Fruit fly (Drosophila melanogaster) whole organism, prepupa: ENCODE results near the gene Pgm1.

Experiments
- CG10631 ChIP-seq: fragments of 200-800 bp; sonication (Bioruptor generic); optimal IDR thresholded peaks from 2 replicates; lab custom pipeline; 2016; ENCODE audit warnings: missing biosample characterization, missing genetic modification characterization
- CG11294 ChIP-seq: fragments of 200-800 bp; sonication (Bioruptor generic); IDR thresholded peaks from 2 replicates; pipeline ENCODE4 v1.3.6; 2022; ENCODE audit warnings: missing biosample characterization, missing genetic modification characterization
- CG11902 ChIP-seq: fragments of 200-800 bp; sonication (Bioruptor generic); optimal IDR thresholded peaks from 3 replicates; lab custom pipeline; 2016; ENCODE audit warnings: missing biosample characterization, missing genetic modification characterization
- CG1621 ChIP-seq: fragments of 200-800 bp; sonication (Bioruptor generic); optimal IDR thresholded peaks from 3 replicates; lab custom pipeline; 2018; ENCODE audit warnings: missing biosample characterization, mild to moderate bottlenecking, missing genetic modification characterization
- CG16779 ChIP-seq: fragments of 200-800 bp; sonication (Bioruptor generic); optimal IDR thresholded peaks from 3 replicates; lab custom pipeline; 2017; ENCODE audit warnings: missing biosample characterization, mild to moderate bottlenecking, missing genetic modification characterization
- CG31627 ChIP-seq: fragments of 200-800 bp; sonication (Bioruptor generic); optimal IDR thresholded peaks from 3 replicates; lab custom pipeline; 2016; ENCODE audit warnings: missing biosample characterization, missing genetic modification characterization
- CG32006 ChIP-seq: fragments of 200-800 bp; sonication (Bioruptor generic); optimal IDR thresholded peaks from 3 replicates; lab custom pipeline; 2017; ENCODE audit warnings: missing biosample characterization, mild to moderate bottlenecking, missing genetic modification characterization
- CG34406 ChIP-seq: fragments of 200-800 bp; sonication (Bioruptor generic); optimal IDR thresholded peaks from 3 replicates; lab custom pipeline; 2016; ENCODE audit warnings: missing biosample characterization, missing genetic modification characterization
- CG3919 ChIP-seq: fragments of 200-800 bp; sonication (Bioruptor generic); optimal IDR thresholded peaks from 3 replicates; lab custom pipeline; 2016; ENCODE audit warnings: missing biosample characterization, missing genetic modification characterization
- CG4318 ChIP-seq: fragments of 200-800 bp; sonication (Bioruptor generic); optimal IDR thresholded peaks from 3 replicates; lab custom pipeline; 2017; ENCODE audit warnings: missing biosample characterization, mild to moderate bottlenecking, missing genetic modification characterization
- CG6163 ChIP-seq: fragments of 200-800 bp; sonication (Bioruptor generic); IDR thresholded peaks from 3 replicates; pipeline ENCODE4 v1.3.6; 2022; ENCODE audit warnings: missing biosample characterization, missing genetic modification characterization
- CG6276 ChIP-seq: fragments of 200-800 bp; sonication (Bioruptor generic); optimal IDR thresholded peaks from 2 replicates; lab custom pipeline; 2017; ENCODE audit warnings: missing biosample characterization, mild to moderate bottlenecking, missing genetic modification characterization
- CG6792 ChIP-seq: fragments of 200-800 bp; sonication (Bioruptor generic); optimal IDR thresholded peaks from 3 replicates; lab custom pipeline; 2016; ENCODE audit warnings: missing biosample characterization, missing genetic modification characterization
- CG6808 ChIP-seq: fragments of 200-800 bp; sonication (Bioruptor generic); optimal IDR thresholded peaks from 3 replicates; lab custom pipeline; 2017; ENCODE audit warnings: missing biosample characterization, missing genetic modification characterization, mild to moderate bottlenecking, moderate library complexity, missing genetic modification reagents
- CG6854 ChIP-seq: fragments of 200-800 bp; sonication (Bioruptor generic); optimal IDR thresholded peaks from 2 replicates; lab custom pipeline; 2017; ENCODE audit warnings: missing biosample characterization, mild to moderate bottlenecking, missing genetic modification characterization
- CG7368 ChIP-seq: fragments of 200-800 bp; sonication (Bioruptor generic); optimal IDR thresholded peaks from 3 replicates; lab custom pipeline; 2016; ENCODE audit warnings: missing biosample characterization, missing genetic modification characterization
- CG8319 ChIP-seq: fragments of 200-800 bp; sonication (Bioruptor generic); optimal IDR thresholded peaks from 3 replicates; lab custom pipeline; 2016; ENCODE audit warnings: missing biosample characterization, missing genetic modification characterization
- CG9139 ChIP-seq: fragments of 200-800 bp; sonication (Bioruptor generic); optimal IDR thresholded peaks from 3 replicates; lab custom pipeline; 2017; ENCODE audit warnings: missing biosample characterization, mild to moderate bottlenecking, missing genetic modification characterization
- Eip78C ChIP-seq: fragments of 200-800 bp; sonication (Bioruptor generic); peaks from one replicate; lab custom pipeline; 2016; ENCODE audit warnings: missing biosample characterization, missing genetic modification characterization
- Gug ChIP-seq: fragments of 200-800 bp; sonication (Bioruptor generic); IDR thresholded peaks from 2 replicates; pipeline ENCODE4 v1.3.6; 2022; ENCODE audit warnings: missing biosample characterization, missing genetic modification characterization
- Hr38 ChIP-seq: sonication (Bioruptor generic); optimal IDR thresholded peaks from 2 replicates; lab custom pipeline; 2016; ENCODE audit warnings: missing biosample characterization, missing genetic modification characterization
- Hr39 ChIP-seq: fragments of 200-800 bp; sonication (Bioruptor generic); optimal IDR thresholded peaks from 2 replicates; lab custom pipeline; 2016; ENCODE audit warnings: missing biosample characterization, missing genetic modification characterization
- Hr4 ChIP-seq: fragments of 200-800 bp; sonication (Bioruptor generic); optimal IDR thresholded peaks from 3 replicates; lab custom pipeline; 2016; ENCODE audit warnings: missing biosample characterization, missing genetic modification characterization
- Lpt ChIP-seq: fragments of 200-800 bp; sonication (Bioruptor generic); optimal IDR thresholded peaks from 3 replicates; lab custom pipeline; 2016; ENCODE audit warnings: missing biosample characterization, missing genetic modification characterization
- Met ChIP-seq: fragments of 200-800 bp; sonication (Bioruptor generic); optimal IDR thresholded peaks from 3 replicates; lab custom pipeline; 2016; ENCODE audit warnings: missing biosample characterization, missing genetic modification characterization
- OdsH ChIP-seq: fragments of 200-800 bp; sonication (Bioruptor generic); optimal IDR thresholded peaks from 3 replicates; lab custom pipeline; 2016; ENCODE audit warnings: missing biosample characterization, missing genetic modification characterization
- Smox ChIP-seq: fragments of 200-800 bp; sonication (Bioruptor generic); optimal IDR thresholded peaks from 3 replicates; lab custom pipeline; 2016; ENCODE audit warnings: missing biosample characterization, missing genetic modification characterization
- Sox14 ChIP-seq: fragments of 200-800 bp; sonication (Bioruptor generic); optimal IDR thresholded peaks from 3 replicates; lab custom pipeline; 2016; ENCODE audit warnings: missing biosample characterization, missing genetic modification characterization
- Sox15 ChIP-seq: fragments of 200-800 bp; sonication (Bioruptor generic); optimal IDR thresholded peaks from 3 replicates; lab custom pipeline; 2016; ENCODE audit warnings: missing biosample characterization, missing genetic modification characterization
- acj6 ChIP-seq: fragments of 200-800 bp; sonication (Bioruptor generic); optimal IDR thresholded peaks from 3 replicates; lab custom pipeline; 2016; ENCODE audit warnings: missing biosample characterization, missing genetic modification characterization
- dac ChIP-seq: fragments of 200-800 bp; sonication (Bioruptor generic); optimal IDR thresholded peaks from 2 replicates; lab custom pipeline; 2017; ENCODE audit warnings: missing biosample characterization, mild to moderate bottlenecking, missing genetic modification characterization
- dsx ChIP-seq: fragments of 200-800 bp; optimal IDR thresholded peaks from 3 replicates; lab custom pipeline; 2019; ENCODE audit warnings: missing biosample characterization, mild to moderate bottlenecking, missing genetic modification characterization, moderate library complexity; ENCODE audit not compliant: poor library complexity, severe bottlenecking
- eg ChIP-seq: fragments of 200-800 bp; sonication (Bioruptor generic); IDR thresholded peaks from 3 replicates; pipeline ENCODE4 v1.3.6; 2022; ENCODE audit warnings: missing biosample characterization, missing genetic modification characterization
- fd85E ChIP-seq: fragments of 200-800 bp; sonication (Bioruptor generic); optimal IDR thresholded peaks from 3 replicates; lab custom pipeline; 2016; ENCODE audit warnings: missing biosample characterization, missing genetic modification characterization
- pdm3 ChIP-seq: fragments of 200-800 bp; sonication (Bioruptor generic); optimal IDR thresholded peaks from 3 replicates; lab custom pipeline; 2016; ENCODE audit warnings: missing biosample characterization, missing genetic modification characterization
- spab ChIP-seq: fragments of 200-800 bp; sonication (Bioruptor generic); optimal IDR thresholded peaks from 2 replicates; lab custom pipeline; 2017; ENCODE audit warnings: missing biosample characterization, mild to moderate bottlenecking, missing genetic modification characterization, missing genetic modification reagents
- svp ChIP-seq: fragments of 200-800 bp; sonication (Bioruptor generic); peaks from one replicate; lab custom pipeline; 2016; ENCODE audit warnings: missing biosample characterization, missing genetic modification characterization
- vri ChIP-seq: fragments of 200-800 bp; sonication (Bioruptor generic); optimal IDR thresholded peaks from 3 replicates; lab custom pipeline; 2016; ENCODE audit warnings: missing biosample characterization, mild to moderate bottlenecking, missing genetic modification characterization

Pgm1 gene

dm6 chr3L:16160420-16161069 is 32.2 kb upstream of the Pgm1 start (continued):
- no peak; the same call in 2 of the 3 replicates for TF ChIP-seq eg
- TF ChIP-seq CG34406 (GFP tag; lab: Kevin White, UChicago), result peak; percentile 12
- no peak for TF ChIP-seq dsx
- no peak for TF ChIP-seq Hr38 (GFP tag; lab: Kevin White, UChicago)
- peak; percentile 39 for TF ChIP-seq acj6 (GFP tag; lab: Kevin White, UChicago)
- TF ChIP-seq pdm3 (GFP tag; lab: Kevin White, UChicago), result peak; percentile 53
- TF ChIP-seq CG11294 (GFP tag; lab: Robert Waterston, UW), result no peak
- TF ChIP-seq Sox14 (GFP tag; lab: Kevin White, UChicago), result peak; percentile 32
- peak; percentile 68 for TF ChIP-seq CG32006
- no peak for TF ChIP-seq fd85E (GFP tag; lab: Kevin White, UChicago)
- TF ChIP-seq CG31627 (GFP tag; lab: Kevin White, UChicago), result peak; percentile 28
- no peak for TF ChIP-seq CG6163 (GFP tag; lab: Robert Waterston, UW)
- no peak for TF ChIP-seq CG11902 (GFP tag; lab: Kevin White, UChicago)
- peak; percentile 32 for TF ChIP-seq Hr39 (GFP tag; lab: Kevin White, UChicago)
- TF ChIP-seq Gug, result 0 out of 2 replicates have a peak, but pooled peaks have one; percentile 17
- no peak for TF ChIP-seq CG9139
- no peak for TF ChIP-seq Sox15 (GFP tag; lab: Kevin White, UChicago)
- TF ChIP-seq CG10631 (GFP tag; lab: Kevin White, UChicago), result peak; percentile 46
- peak; percentile 44 for TF ChIP-seq OdsH (GFP tag; lab: Kevin White, UChicago)
- no peak for TF ChIP-seq CG8319
- TF ChIP-seq CG1621 (tag; lab: Kevin White, UChicago), result no peak
- peak; percentile 31 for TF ChIP-seq Met (GFP tag; lab: Kevin White, UChicago)
- no peak for TF ChIP-seq Lpt (GFP tag; lab: Kevin White, UChicago)
- TF ChIP-seq dac, result no peak
- no peak for TF ChIP-seq vri (GFP tag; lab: Kevin White, UChicago)

- TF ChIP-seq CG7368, result no peak
- TF ChIP-seq Sox15 (GFP tag; lab: Kevin White, UChicago), result no peak
- TF ChIP-seq CG11294 (GFP tag; lab: Robert Waterston, UW), result no peak
- TF ChIP-seq dsx, result no peak
- no peak for TF ChIP-seq CG11902 (GFP tag; lab: Kevin White, UChicago)
- TF ChIP-seq OdsH (GFP tag; lab: Kevin White, UChicago), result peak; percentile 11
- TF ChIP-seq vri (GFP tag; lab: Kevin White, UChicago), result no peak
- peak; percentile 59 for TF ChIP-seq svp (GFP tag; lab: Kevin White, UChicago)
- TF ChIP-seq Smox (GFP tag; lab: Kevin White, UChicago), result no peak
- TF ChIP-seq spab, result no peak
- TF ChIP-seq Sox14 (GFP tag; lab: Kevin White, UChicago), result no peak
- no peak for TF ChIP-seq CG9139
- no peak for TF ChIP-seq CG6276 (GFP tag; lab: Kevin White, UChicago)
- TF ChIP-seq CG31627 (GFP tag; lab: Kevin White, UChicago), result no peak
- TF ChIP-seq CG6163 (GFP tag; lab: Robert Waterston, UW), result no peak
- TF ChIP-seq Eip78C (GFP tag; lab: Kevin White, UChicago), result peak; percentile 69
- TF ChIP-seq Lpt (GFP tag; lab: Kevin White, UChicago), result no peak
- no peak for TF ChIP-seq CG6792 (GFP tag; lab: Kevin White, UChicago)
- no peak for TF ChIP-seq CG16779 (tag; lab: Kevin White, UChicago)
- TF ChIP-seq CG6808 (GFP tag; lab: Kevin White, UChicago), result no peak
- no peak for TF ChIP-seq CG6854 (GFP tag; lab: Kevin White, UChicago)
- TF ChIP-seq pdm3 (GFP tag; lab: Kevin White, UChicago), result no peak
- TF ChIP-seq CG4318, result peak; percentile 1
- TF ChIP-seq CG10631 (GFP tag; lab: Kevin White, UChicago), result no peak
- TF ChIP-seq Hr4 (GFP tag; lab: Kevin White, UChicago), result peak; percentile 10
- TF ChIP-seq CG3919 (GFP tag; lab: Kevin White, UChicago), result no peak
- TF ChIP-seq, all 60 proteins: peak for 5
Observed at dm6 chr3L:16160073-16160398, 31.7 kb upstream of the Pgm1 start.
